Fruit fly (Drosophila melanogaster) Kc167 (cell line): ENCODE measurements around the gene CG15546.

Experiments used
- Myc ChIP-seq: fragments of >200 bp; optimal IDR thresholded peaks from 2 replicates; lab custom pipeline; 2017; ENCODE audit warnings: missing external identifiers
- Sin3A ChIP-seq: fragments of >200 bp; optimal IDR thresholded peaks from 2 replicates; lab custom pipeline; 2018; ENCODE audit warnings: missing external identifiers
- h ChIP-seq: fragments of >200 bp; optimal IDR thresholded peaks from 3 replicates; lab custom pipeline; 2018; ENCODE audit warnings: missing external identifiers
- insv ChIP-seq: fragments of >200 bp; optimal IDR thresholded peaks from 3 replicates; lab custom pipeline; 2018; ENCODE audit warnings: missing external identifiers
- psq ChIP-seq: fragments of >200 bp; optimal IDR thresholded peaks from 2 replicates; lab custom pipeline; 2017; ENCODE audit warnings: missing external identifiers
- ttk ChIP-seq: sonication (Bioruptor generic); optimal IDR thresholded peaks from 2 replicates; lab custom pipeline; 2017; ENCODE audit warnings: missing external identifiers

DNA sequence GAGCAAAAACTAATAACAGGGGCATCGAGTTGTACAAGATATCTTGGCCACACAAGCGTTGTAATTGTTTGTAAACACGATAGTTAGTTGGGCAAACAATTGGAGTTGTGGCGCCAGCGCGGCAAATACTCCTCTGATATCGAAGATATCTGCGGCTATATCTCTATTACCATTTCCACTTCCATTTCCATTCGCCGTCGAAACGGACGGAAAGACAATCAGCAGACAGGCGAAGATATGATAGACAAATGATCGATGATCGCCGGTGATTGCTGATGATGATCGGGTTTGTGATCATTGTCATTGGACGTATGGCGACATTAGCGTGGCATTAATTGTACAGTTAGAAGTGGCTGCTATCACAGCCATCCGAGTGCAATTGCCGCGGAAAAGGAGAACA lies 49.5 kb upstream of the CG15546 start:
- TF ChIP-seq Myc (lab: Kevin White, UChicago) (no peak), h (lab: Kevin White, UChicago) (no peak), psq (no peak), ttk (lab: Kevin White, UChicago) (no peak), Sin3A (lab: Kevin White, UChicago) (no peak), insv (lab: Kevin White, UChicago) (no peak)
